Worm (Caenorhabditis elegans): ENCODE data around the gene C55A1.4.

DNA sequence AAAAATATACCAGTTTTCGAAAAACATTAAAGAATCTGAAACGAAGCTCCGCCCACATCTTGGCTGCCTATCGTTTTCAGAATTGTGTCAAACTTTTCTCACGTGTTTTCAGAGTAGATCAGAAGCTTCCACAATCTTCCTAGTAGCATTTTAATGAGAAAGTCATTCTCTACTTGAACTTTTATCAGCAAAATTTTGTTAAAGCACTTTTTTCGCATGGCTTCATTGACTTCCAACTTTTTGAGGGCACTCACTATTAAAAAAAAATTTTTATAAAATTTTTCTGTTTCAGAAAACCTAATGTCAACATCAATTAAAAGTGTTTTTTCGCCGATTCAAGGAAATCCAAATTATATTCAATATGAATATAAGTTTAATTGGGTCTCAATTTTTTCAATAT, 7.1 kb upstream of the C55A1.4 start, which contains the start of gene sru-42:
- TF ChIP-seq dao-5 (tag; optimal IDR thresholded peaks at IDR 0.05) (no peak), him-1 (tag; optimal IDR thresholded peaks at IDR 0.05) (no peak)
